Fruit fly (Drosophila melanogaster) whole organism: ENCODE measurements around the gene CG13078.
A peak's percentile ranks its signal among the peaks of the same experiment; 100 is the strongest.

Experiments
- CG8478 ChIP-seq: fragments of >200 bp; optimal IDR thresholded peaks from 2 replicates; lab custom pipeline; 2018; ENCODE audit warnings: inconsistent platforms
- Dll ChIP-seq: fragments of >200 bp; optimal IDR thresholded peaks from 2 replicates; lab custom pipeline; 2017
- EcR ChIP-seq, 2 experiments: fragments of >200 bp; optimal IDR thresholded peaks; 2 replicates each; lab custom pipeline; 2017; ENCODE audit warnings: missing biosample characterization in 2 of 2, missing genetic modification characterization in 2 of 2, missing genetic modification reagents in 2 of 2
- pan ChIP-seq: fragments of >200 bp; optimal IDR thresholded peaks from 2 replicates; lab custom pipeline; 2017
- psq ChIP-seq: fragments of >200 bp; optimal IDR thresholded peaks from 2 replicates; lab custom pipeline; 2017
- usp ChIP-seq: fragments of >200 bp; optimal IDR thresholded peaks from 2 replicates; lab custom pipeline; 2017; ENCODE audit warnings: missing biosample characterization, missing genetic modification characterization, mixed read lengths

Gene CG13078

DNA sequence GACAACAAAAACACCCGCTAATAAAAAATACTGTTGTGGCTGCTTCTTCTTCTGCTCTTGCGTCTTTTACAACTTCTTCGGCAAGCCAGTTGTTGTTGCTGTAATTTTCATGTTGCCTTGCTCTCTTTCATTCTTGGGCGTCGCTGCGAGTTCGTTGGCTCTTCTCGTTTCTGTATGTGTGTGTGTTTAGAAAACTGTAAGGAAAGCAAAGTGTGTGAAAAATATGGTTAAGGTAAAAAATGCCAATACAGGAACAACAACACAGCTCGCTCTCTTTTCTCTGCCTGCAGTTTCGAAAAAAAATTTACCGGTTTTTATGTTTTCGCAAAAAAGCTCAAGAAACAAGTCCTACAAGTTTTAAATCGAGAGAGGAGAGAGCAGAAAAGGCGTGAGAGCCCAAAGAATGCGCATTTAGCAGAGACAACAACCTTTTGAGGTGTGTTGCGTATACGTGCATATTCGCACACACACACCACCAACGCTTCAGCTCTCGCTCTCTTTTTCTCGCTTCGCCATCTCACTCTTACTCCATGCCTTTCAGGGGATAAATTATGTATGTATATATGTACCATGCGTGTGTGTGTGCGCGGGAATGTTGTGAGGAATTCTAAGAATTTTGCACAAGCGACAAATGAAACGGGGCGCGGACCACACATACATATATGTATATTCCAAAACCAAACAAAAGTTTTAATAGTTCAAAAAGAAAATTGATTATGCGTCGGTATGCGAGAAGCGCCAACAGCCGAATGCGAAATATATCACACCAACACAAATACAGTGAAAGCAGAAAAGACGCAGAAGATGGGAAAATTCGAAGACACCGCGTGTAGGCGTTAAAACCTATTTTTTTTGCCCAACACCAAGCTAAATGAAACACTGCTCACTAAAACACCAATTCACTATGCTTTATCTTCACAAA, 8.1 kb downstream of the CG13078 start:
- no peak for TF ChIP-seq psq (lab: Kevin White, UChicago)
- peak; percentile 39 to 84 for TF ChIP-seq EcR (GFP tag; optimal IDR thresholded peaks at IDR 0.05; lab: Kevin White, UChicago)
- peak; percentile 64 for TF ChIP-seq CG8478 (lab: Kevin White, UChicago)

DNA sequence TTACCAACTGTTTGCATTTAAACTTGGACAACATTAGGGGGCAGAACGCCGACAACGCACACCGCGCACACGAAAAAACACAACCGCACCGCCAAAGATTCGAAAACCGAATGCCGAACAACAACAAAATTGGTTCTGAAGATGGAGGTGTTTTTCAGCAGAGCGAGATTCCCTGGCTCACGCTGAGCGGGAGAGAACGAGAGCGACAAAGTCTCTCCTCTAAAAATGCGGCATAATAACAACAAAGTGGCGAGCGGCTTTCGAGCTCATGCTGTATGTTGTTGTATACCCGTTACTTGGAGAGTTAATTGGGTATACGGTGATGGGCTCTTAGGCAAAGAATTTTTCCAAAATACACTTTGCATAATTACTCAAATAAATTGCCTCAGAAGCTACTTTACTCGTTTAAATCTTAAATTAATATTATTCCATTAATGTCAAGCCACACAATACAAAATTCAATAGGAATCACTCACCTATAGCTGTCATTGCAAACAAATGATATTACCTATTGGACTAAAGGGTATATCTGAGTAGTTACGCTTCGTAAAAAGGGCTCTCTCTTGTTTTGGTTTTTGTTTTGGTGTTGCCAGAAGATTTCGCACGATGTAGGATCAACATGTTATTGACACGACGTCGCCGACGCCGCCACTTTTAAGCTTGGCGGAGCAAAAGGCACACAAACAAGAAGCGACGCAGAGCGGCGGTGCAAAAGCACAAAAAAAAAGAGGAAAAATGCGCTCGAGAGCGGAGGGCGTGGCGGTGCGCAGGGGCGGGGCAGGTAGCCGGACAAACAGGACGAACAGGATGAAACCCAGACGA, 9.0 kb downstream of the CG13078 start:
- TF ChIP-seq pan (lab: Kevin White, UChicago) (peak; percentile 94), EcR (GFP tag; optimal IDR thresholded peaks at IDR 0.05; lab: Kevin White, UChicago) (peak in 1 of 2 experiments; percentile 67), CG8478 (lab: Kevin White, UChicago) (no peak), usp (GFP tag; lab: Kevin White, UChicago) (no peak), psq (lab: Kevin White, UChicago) (no peak), Dll (peak; percentile 60)

DNA sequence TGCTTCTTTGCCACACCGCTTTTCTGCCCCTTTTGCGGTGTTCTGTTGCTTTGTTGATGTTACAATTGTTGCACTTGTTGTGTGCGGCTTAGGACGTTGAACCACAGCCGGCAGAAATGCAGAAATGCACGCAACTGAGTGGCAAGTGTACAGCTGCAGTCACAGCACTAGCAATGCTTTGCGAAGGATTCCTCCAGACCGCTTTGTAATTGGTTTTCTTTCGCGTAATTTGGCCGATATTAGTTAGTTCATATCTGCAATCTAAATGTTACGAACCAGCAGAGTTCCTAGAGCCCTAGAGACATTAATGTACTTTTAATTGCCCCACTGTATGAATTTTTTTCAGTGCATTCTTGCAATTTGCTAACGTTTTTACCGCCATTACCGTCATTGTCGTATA, 10.6 kb downstream of the CG13078 start:
- no peak for TF ChIP-seq pan (lab: Kevin White, UChicago)
- peak in 1 of 2 experiments; percentile 83 for TF ChIP-seq EcR (GFP tag; optimal IDR thresholded peaks at IDR 0.05; lab: Kevin White, UChicago)
- no peak for TF ChIP-seq Dll

DNA sequence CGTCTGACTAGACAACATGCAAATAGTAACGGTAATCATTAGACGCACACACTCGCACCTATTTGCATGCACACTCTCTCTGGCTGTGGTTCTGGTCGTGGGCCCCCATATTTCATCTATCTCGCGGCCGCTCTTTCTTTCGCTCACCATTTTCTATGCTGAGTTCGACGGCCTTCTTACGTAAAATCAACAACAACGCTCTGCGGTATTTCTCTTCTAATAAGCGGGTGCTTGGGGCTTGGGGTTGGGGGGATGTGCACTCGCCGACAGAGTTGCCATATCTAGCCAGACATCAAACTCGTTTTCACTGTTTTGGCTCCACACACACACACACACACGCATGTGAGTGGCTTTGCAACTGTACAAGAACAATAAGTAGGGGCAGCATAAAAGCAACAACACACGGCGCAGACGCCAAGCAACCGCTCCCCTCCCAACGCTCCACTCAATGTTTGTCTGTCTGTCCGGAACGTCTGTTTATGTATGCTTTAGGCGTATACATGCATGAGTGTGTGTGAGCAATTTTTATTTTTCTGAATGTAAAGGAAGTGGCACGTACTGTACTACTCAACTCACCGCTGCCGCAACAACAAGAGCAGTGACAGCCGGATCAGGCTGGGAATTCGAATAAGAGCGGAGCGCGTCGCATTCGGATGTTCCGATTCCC, 11.4 kb downstream of the CG13078 start:
- no peak for TF ChIP-seq Dll
- no peak for TF ChIP-seq psq (lab: Kevin White, UChicago)
- TF ChIP-seq EcR (GFP tag; optimal IDR thresholded peaks at IDR 0.05; lab: Kevin White, UChicago) = peak in 1 of 2 experiments; percentile 92
- TF ChIP-seq usp (GFP tag; lab: Kevin White, UChicago) = no peak
- no peak for TF ChIP-seq pan (lab: Kevin White, UChicago)

DNA sequence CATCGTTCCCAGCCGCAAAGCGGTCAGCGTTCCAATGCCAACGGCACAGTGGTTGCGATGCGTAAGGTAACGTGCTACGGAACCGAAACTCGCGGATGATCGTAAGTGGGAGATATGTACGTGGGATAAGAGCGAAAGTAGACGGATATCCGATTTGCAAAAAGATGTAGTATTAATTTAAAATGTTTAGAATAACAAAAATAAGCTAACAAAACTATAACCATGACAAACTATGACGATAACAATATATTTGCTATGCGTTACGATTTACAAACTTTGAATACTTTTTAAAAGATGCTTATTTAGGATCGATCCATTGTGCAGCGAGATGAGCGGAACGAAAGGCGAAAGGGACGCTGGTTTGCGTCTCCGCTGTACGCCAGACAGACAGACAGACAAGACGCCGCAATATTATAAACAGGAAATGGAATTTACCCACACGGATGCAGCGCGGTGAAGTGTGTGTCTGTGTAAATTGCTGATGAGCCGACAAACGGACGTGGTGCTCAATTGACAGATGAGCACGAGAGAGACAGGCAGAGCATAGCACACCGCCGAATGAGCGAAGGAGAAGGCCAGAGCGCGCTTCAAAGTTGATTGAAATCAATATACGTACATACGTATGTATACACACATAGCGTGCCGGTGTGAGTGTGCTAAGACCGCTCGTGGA, 12.0 kb downstream of the CG13078 start:
- no peak for TF ChIP-seq usp (GFP tag; lab: Kevin White, UChicago)
- peak; percentile 72 for TF ChIP-seq Dll

DNA sequence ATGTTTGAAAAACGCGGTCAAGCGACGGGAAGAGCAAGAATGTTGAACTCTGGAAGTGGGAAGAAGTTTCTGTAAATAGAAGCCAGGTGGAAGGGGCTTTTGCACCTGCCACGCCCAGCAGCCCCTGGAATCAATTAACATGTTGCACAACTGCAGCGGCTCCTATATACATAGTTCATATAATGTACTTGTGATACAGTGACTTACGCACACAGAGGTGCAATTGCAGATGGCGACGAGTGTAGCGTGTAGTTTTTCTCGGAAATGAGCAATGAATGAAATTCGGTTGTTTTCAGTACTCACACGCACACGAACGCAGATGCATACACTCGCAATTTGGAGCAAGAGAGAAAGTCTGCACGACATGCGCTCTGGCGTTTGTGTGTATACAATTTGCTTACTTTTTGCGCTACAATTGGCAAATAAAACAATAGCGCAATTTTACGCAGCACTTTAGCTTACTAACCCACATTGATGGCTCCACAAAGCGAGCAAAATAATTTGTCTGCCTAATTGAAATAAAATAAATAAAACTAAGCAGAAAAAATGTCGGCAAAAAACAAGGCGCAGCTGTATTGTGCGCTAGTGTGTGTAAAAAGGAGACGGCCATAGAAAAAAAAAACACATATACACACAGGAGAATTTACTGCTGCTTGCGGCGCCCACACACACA, 12.7 kb downstream of the CG13078 start:
- peak; percentile 76 for TF ChIP-seq CG8478 (lab: Kevin White, UChicago)
- no peak for TF ChIP-seq psq (lab: Kevin White, UChicago)

DNA sequence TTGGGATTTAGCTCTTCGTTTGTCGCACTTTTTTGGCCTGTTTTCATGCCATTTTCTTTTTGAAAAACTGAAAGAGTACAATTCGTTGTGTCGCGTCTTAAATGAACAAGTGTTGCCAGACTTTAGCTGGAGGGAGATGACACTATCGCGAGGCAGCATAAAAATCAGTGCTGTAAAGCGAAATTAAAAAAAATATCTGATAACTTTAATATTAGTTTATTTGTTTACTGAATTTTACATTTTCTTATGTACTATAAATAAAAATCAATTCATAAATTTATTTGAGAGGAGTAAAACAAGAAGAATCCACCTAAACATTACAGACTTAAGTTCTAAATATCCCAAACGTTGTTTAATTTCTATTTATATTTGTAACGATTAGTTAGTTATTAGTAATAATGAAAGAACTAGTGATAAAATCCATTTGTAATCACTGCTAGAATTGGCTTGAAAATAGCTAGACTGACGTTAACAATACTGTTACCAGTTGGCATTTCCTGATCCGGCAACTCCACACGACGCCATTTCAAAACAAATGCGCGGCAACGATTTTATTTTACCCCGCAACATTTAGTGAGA, 13.5 kb downstream of the CG13078 start, which contains the start of the genes spi and msb1l:
spi (minus strand) TSS at position 129 of the 579 bp plus-strand sequence.
msb1l (plus strand) TSS at position 515 of the 579 bp plus-strand sequence.
- no peak for TF ChIP-seq pan (lab: Kevin White, UChicago)
- no peak for TF ChIP-seq Dll
- no peak for TF ChIP-seq EcR (GFP tag; optimal IDR thresholded peaks at IDR 0.05; lab: Kevin White, UChicago)
- no peak for TF ChIP-seq usp (GFP tag; lab: Kevin White, UChicago)
- TF ChIP-seq psq (lab: Kevin White, UChicago) = no peak
- no peak for TF ChIP-seq CG8478 (lab: Kevin White, UChicago)

DNA sequence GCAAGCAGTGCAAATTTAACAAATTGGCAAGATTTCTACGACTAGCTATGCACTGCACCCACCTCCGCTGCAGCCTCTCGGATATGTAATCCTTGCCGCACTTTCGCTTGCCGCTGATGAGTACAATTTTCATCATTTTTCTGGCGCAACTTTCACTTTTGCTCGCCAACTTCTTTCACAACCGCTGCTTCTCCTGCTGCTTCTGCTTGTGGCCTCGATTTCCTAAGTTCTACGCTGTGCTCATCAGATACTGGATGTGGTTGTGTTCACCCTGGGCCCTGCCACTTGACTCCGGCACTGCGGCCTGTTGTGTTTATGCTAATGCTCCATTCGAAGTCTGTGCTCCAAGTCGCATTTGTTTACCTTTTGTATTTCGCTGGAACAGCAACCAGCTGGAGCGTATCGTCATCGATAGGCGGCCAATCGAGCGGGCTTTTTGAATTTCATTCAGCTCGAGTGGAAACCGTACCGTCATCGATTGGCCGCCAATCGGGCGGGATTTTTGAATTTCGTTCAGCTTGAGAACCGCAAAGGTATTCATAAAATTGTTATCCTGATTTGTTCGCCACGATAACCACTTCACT, 16.4 kb downstream of the CG13078 start, which contains the start of gene Pmvk:
Pmvk (minus strand) TSS at position 357 of the 584 bp plus-strand sequence.
- no peak for TF ChIP-seq pan (lab: Kevin White, UChicago)
- TF ChIP-seq Dll = no peak
- no peak for TF ChIP-seq usp (GFP tag; lab: Kevin White, UChicago)
- no peak for TF ChIP-seq psq (lab: Kevin White, UChicago)
- TF ChIP-seq EcR (GFP tag; optimal IDR thresholded peaks at IDR 0.05; lab: Kevin White, UChicago) = no peak
- TF ChIP-seq CG8478 (lab: Kevin White, UChicago) = no peak

DNA sequence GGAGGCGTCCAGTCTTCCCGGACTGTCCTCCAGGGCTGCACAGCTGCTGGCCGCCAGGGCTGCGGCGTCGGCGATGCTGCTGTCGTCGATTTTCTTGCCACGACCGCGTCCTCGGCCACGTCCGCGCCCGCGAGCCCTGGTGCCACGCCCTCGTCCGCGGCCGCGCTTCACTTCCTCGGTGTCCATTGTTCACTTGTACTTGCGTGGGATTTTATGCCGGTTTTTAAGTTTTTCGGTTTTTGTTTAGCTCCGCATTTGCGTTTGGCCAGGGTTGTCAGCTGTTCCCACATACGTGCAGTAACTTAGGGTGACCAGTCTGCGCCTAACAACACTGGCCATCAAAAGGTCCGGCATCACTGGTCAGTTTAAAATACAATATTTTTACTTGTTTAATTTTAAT, 18.5 kb downstream of the CG13078 start, which contains the start of gene Hakai:
Hakai (minus strand) TSS at position 290 of the 400 bp plus-strand sequence.
- TF ChIP-seq usp (GFP tag; lab: Kevin White, UChicago) (no peak), EcR (GFP tag; optimal IDR thresholded peaks at IDR 0.05; lab: Kevin White, UChicago) (no peak), Dll (no peak), pan (lab: Kevin White, UChicago) (no peak), CG8478 (lab: Kevin White, UChicago) (no peak)

DNA sequence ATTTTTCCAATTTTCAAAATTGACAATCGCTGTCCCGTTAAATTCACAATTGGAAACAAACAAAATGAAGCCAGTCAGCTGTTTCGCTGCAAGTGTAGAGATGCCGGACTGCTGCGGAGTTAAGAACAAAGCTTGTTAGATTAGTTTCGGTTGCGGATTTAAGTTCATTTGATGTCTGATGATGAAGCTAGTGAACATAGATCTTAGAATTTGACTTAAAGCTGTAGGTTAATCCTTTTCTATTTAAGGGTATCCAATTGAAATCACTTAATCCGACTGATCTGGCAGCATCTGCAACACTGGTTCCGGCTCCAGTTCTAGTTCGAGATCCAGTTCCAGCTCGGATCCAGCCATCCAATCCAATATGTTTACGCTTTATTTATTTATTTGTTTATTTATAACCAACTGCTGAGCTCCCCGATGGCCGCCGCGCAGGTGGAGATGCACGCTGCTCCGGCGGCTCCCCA, 20.2 kb downstream of the CG13078 start, which contains the start of the genes PCNA2 and CG10366:
PCNA2 (minus strand) TSS at position 65 of the 467 bp plus-strand sequence.
CG10366 (plus strand) TSS at position 310 of the 467 bp plus-strand sequence.
- TF ChIP-seq EcR (GFP tag; optimal IDR thresholded peaks at IDR 0.05; lab: Kevin White, UChicago) (no peak), usp (GFP tag; lab: Kevin White, UChicago) (no peak), Dll (no peak), psq (lab: Kevin White, UChicago) (no peak), pan (lab: Kevin White, UChicago) (no peak), CG8478 (lab: Kevin White, UChicago) (no peak)
